Fruit fly (Drosophila melanogaster) whole organism, embryonic: ENCODE measurements around the gene CG11999.

Experiments
- B-H2 ChIP-seq: fragments of 200-800 bp; sonication (Bioruptor generic); optimal IDR thresholded peaks from 2 replicates; lab custom pipeline; 2018; ENCODE audit warnings: missing biosample characterization, mild to moderate bottlenecking, missing genetic modification characterization
- C15 ChIP-seq: fragments of 200-800 bp; sonication (Bioruptor generic); IDR thresholded peaks from 3 replicates; pipeline ENCODE4 v1.3.6; 2022; ENCODE audit warnings: missing biosample characterization, missing genetic modification characterization
- CG10147 ChIP-seq: fragments of 200-800 bp; sonication (Bioruptor generic); optimal IDR thresholded peaks from 2 replicates; lab custom pipeline; 2019; ENCODE audit warnings: missing biosample characterization, mild to moderate bottlenecking, missing genetic modification characterization, moderate library complexity
- CG11456 ChIP-seq: fragments of 200-800 bp; sonication (Bioruptor generic); IDR thresholded peaks from 3 replicates; pipeline ENCODE4 v1.3.6; 2022; ENCODE audit warnings: missing biosample characterization, missing genetic modification characterization
- CG13287 ChIP-seq: fragments of 200-800 bp; sonication (Bioruptor generic); IDR thresholded peaks from 2 replicates; pipeline ENCODE4 v1.3.6; 2022; ENCODE audit warnings: missing biosample characterization, missing genetic modification characterization; ENCODE audit not compliant: partially characterized antibody
- CG13624 ChIP-seq: fragments of 200-800 bp; sonication (Bioruptor generic); optimal IDR thresholded peaks from 2 replicates; lab custom pipeline; 2016; ENCODE audit warnings: missing biosample characterization, missing genetic modification characterization
- CG13775 ChIP-seq: fragments of 200-800 bp; sonication (Bioruptor generic); optimal IDR thresholded peaks from 3 replicates; lab custom pipeline; 2017; ENCODE audit warnings: missing biosample characterization, mild to moderate bottlenecking, missing genetic modification characterization
- CG15514 ChIP-seq: fragments of 200-800 bp; sonication (Bioruptor generic); optimal IDR thresholded peaks from 3 replicates; lab custom pipeline; 2017; ENCODE audit warnings: missing biosample characterization, missing genetic modification characterization, mild to moderate bottlenecking, moderate library complexity, missing genetic modification reagents
- CG1602 ChIP-seq: fragments of 200-800 bp; sonication (Bioruptor generic); optimal IDR thresholded peaks from 3 replicates; lab custom pipeline; 2016; ENCODE audit warnings: missing biosample characterization, missing genetic modification characterization
- CG1603 ChIP-seq: fragments of 200-800 bp; sonication (Bioruptor generic); optimal IDR thresholded peaks from 2 replicates; lab custom pipeline; 2019; ENCODE audit warnings: missing biosample characterization, mild to moderate bottlenecking, missing genetic modification characterization, moderate library complexity
- CG16779 ChIP-seq: fragments of 200-800 bp; sonication (Bioruptor generic); IDR thresholded peaks from 2 replicates; pipeline ENCODE4 v1.3.6; 2022; ENCODE audit warnings: missing biosample characterization, missing genetic modification characterization
- CG17385 ChIP-seq: fragments of 200-800 bp; sonication (Bioruptor generic); optimal IDR thresholded peaks from 3 replicates; lab custom pipeline; 2018; ENCODE audit warnings: missing biosample characterization, mild to moderate bottlenecking, missing genetic modification characterization
- CG33213 ChIP-seq: fragments of 200-800 bp; sonication (Bioruptor generic); optimal IDR thresholded peaks from 3 replicates; lab custom pipeline; 2016; ENCODE audit warnings: missing biosample characterization, missing genetic modification characterization
- CG34422 ChIP-seq: fragments of 200-800 bp; sonication (Bioruptor generic); IDR thresholded peaks from 3 replicates; pipeline ENCODE4 v1.3.6; 2022; ENCODE audit warnings: missing biosample characterization, missing genetic modification characterization
- CG5245 ChIP-seq: fragments of 200-800 bp; sonication (Bioruptor generic); optimal IDR thresholded peaks from 3 replicates; lab custom pipeline; 2016; ENCODE audit warnings: missing biosample characterization, missing genetic modification characterization
- CG6689 ChIP-seq: fragments of 200-800 bp; sonication (Bioruptor generic); IDR thresholded peaks from 2 replicates; pipeline ENCODE4 v1.3.6; 2022; ENCODE audit warnings: missing biosample characterization, missing genetic modification characterization
- CG7928 ChIP-seq: fragments of 200-800 bp; sonication (Bioruptor generic); optimal IDR thresholded peaks from 2 replicates; lab custom pipeline; 2017; ENCODE audit warnings: missing biosample characterization, mild to moderate bottlenecking, missing genetic modification characterization
- CrebB ChIP-seq: fragments of 200-800 bp; sonication (Bioruptor generic); optimal IDR thresholded peaks from 3 replicates; lab custom pipeline; 2018; ENCODE audit warnings: missing biosample characterization, mild to moderate bottlenecking, missing genetic modification characterization
- D19B ChIP-seq: fragments of 200-800 bp; sonication (Bioruptor generic); optimal IDR thresholded peaks from 2 replicates; lab custom pipeline; 2017; ENCODE audit warnings: missing biosample characterization, mild to moderate bottlenecking, missing genetic modification characterization
- Deaf1 ChIP-seq: fragments of 200-800 bp; optimal IDR thresholded peaks from 3 replicates; lab custom pipeline; 2019; ENCODE audit warnings: missing biosample characterization, mild to moderate bottlenecking, missing genetic modification characterization, moderate library complexity
- Doc2 ChIP-seq: fragments of 200-800 bp; sonication (Bioruptor generic); IDR thresholded peaks from 2 replicates; pipeline ENCODE4 v1.3.6; 2022; ENCODE audit warnings: missing biosample characterization, missing genetic modification characterization
- Ets65A ChIP-seq: fragments of 200-800 bp; sonication (Bioruptor generic); peaks from one replicate; lab custom pipeline; 2016; ENCODE audit warnings: missing biosample characterization, missing genetic modification characterization
- Ets97D ChIP-seq: fragments of 200-800 bp; sonication (Bioruptor generic); optimal IDR thresholded peaks from 3 replicates; lab custom pipeline; 2016; ENCODE audit warnings: missing biosample characterization, missing genetic modification characterization
- HHEX ChIP-seq: fragments of 200-800 bp; sonication (Bioruptor generic); optimal IDR thresholded peaks from 3 replicates; lab custom pipeline; 2017; ENCODE audit warnings: missing biosample characterization, mild to moderate bottlenecking, missing genetic modification characterization, missing genetic modification reagents
- Hand ChIP-seq: fragments of 200-800 bp; sonication (Bioruptor generic); optimal IDR thresholded peaks from 2 replicates; lab custom pipeline; 2017; ENCODE audit warnings: mild to moderate bottlenecking, missing biosample characterization, missing genetic modification reagents, missing genetic modification characterization
- Hmx ChIP-seq: fragments of 200-800 bp; sonication (Bioruptor generic); optimal IDR thresholded peaks from 2 replicates; lab custom pipeline; 2016; ENCODE audit warnings: missing biosample characterization, missing genetic modification characterization
- Myb ChIP-seq: fragments of 200-800 bp; sonication (Bioruptor generic); optimal IDR thresholded peaks from 2 replicates; lab custom pipeline; 2016; ENCODE audit warnings: missing biosample characterization, missing genetic modification characterization
- Optix ChIP-seq: fragments of 200-800 bp; sonication (Bioruptor generic); IDR thresholded peaks from 3 replicates; pipeline ENCODE4 v1.3.6; 2022; ENCODE audit warnings: missing biosample characterization, missing genetic modification characterization
- Pdp1 ChIP-seq, 2 experiments: fragments of 200-800 bp; sonication (Bioruptor generic); optimal IDR thresholded peaks; 3 replicates each; lab custom pipeline; 2016; ENCODE audit warnings: missing biosample characterization in 2 of 2, missing genetic modification characterization in 2 of 2, mild to moderate bottlenecking in 1 of 2, moderate library complexity in 1 of 2
- Ravus ChIP-seq: fragments of 200-800 bp; sonication (Bioruptor generic); IDR thresholded peaks from 2 replicates; pipeline ENCODE4 v1.3.6; 2022; ENCODE audit warnings: missing biosample characterization, missing genetic modification characterization
- Sry-δ ChIP-seq: fragments of 200-800 bp; sonication (Bioruptor generic); optimal IDR thresholded peaks from 2 replicates; lab custom pipeline; 2016; ENCODE audit warnings: missing biosample characterization, missing genetic modification characterization
- amos ChIP-seq: fragments of 200-800 bp; sonication (Bioruptor generic); IDR thresholded peaks from 2 replicates; pipeline ENCODE4 v1.3.6; 2022; ENCODE audit warnings: missing biosample characterization, missing genetic modification characterization; ENCODE audit not compliant: partially characterized antibody
- cad ChIP-seq: fragments of >200 bp; optimal IDR thresholded peaks from 2 replicates; lab custom pipeline; 2017; ENCODE audit warnings: missing biosample characterization, missing genetic modification characterization
- chinmo ChIP-seq: fragments of 200-800 bp; sonication (Bioruptor generic); IDR thresholded peaks from 4 replicates; pipeline ENCODE4 v1.3.6; 2022; ENCODE audit warnings: missing biosample characterization, missing genetic modification characterization; ENCODE audit not compliant: partially characterized antibody
- crp ChIP-seq, 2 experiments: fragments of 200-800 bp; sonication (Bioruptor generic); optimal IDR thresholded peaks; 2 replicates in 1 of 2; 3 replicates in 1 of 2; lab custom pipeline; 2017; ENCODE audit warnings: missing biosample characterization in 2 of 2, missing genetic modification characterization in 2 of 2, mild to moderate bottlenecking in 1 of 2, moderate library complexity in 1 of 2
- fd64A ChIP-seq: fragments of 200-800 bp; sonication (Bioruptor generic); optimal IDR thresholded peaks from 3 replicates; lab custom pipeline; 2018; ENCODE audit warnings: missing biosample characterization, mild to moderate bottlenecking, missing genetic modification characterization
- hbn ChIP-seq: fragments of 200-800 bp; sonication (Bioruptor generic); IDR thresholded peaks from 2 replicates; pipeline ENCODE4 v1.3.6; 2022; ENCODE audit warnings: missing biosample characterization, missing genetic modification characterization; ENCODE audit not compliant: partially characterized antibody
- ken ChIP-seq: fragments of 200-800 bp; sonication (Bioruptor generic); IDR thresholded peaks from 3 replicates; pipeline ENCODE4 v1.3.6; 2022; ENCODE audit warnings: missing biosample characterization, missing genetic modification characterization
- knrl ChIP-seq: fragments of 200-800 bp; sonication (Bioruptor generic); IDR thresholded peaks from 3 replicates; pipeline ENCODE4 v1.3.6; 2022; ENCODE audit warnings: missing biosample characterization, missing genetic modification characterization; ENCODE audit not compliant: partially characterized antibody
- lbe ChIP-seq: fragments of 200-800 bp; sonication (Bioruptor generic); optimal IDR thresholded peaks from 2 replicates; lab custom pipeline; 2016; ENCODE audit warnings: missing biosample characterization, mild to moderate bottlenecking, missing genetic modification characterization
- nau ChIP-seq: fragments of 200-800 bp; sonication (Bioruptor generic); optimal IDR thresholded peaks from 3 replicates; lab custom pipeline; 2017; ENCODE audit warnings: missing biosample characterization, mild to moderate bottlenecking, missing genetic modification characterization, missing genetic modification reagents
- org-1 ChIP-seq: fragments of 200-800 bp; sonication (Bioruptor generic); optimal IDR thresholded peaks from 2 replicates; lab custom pipeline; 2017; ENCODE audit warnings: missing biosample characterization, missing genetic modification characterization
- otp ChIP-seq: fragments of 200-800 bp; sonication (Bioruptor generic); IDR thresholded peaks from 3 replicates; pipeline ENCODE4, ENCODE4 v1.3.6; 2022; ENCODE audit warnings: missing biosample characterization, missing genetic modification characterization
- ranshi ChIP-seq: fragments of 200-800 bp; sonication (Bioruptor generic); IDR thresholded peaks from 2 replicates; pipeline ENCODE4 v1.3.6; 2022; ENCODE audit warnings: missing biosample characterization, missing genetic modification characterization
- rib ChIP-seq: fragments of 200-800 bp; sonication (Bioruptor generic); IDR thresholded peaks from 2 replicates; pipeline ENCODE4 v1.3.6; 2022; ENCODE audit warnings: missing biosample characterization, missing genetic modification characterization
- sr ChIP-seq: fragments of 200-800 bp; sonication (Bioruptor generic); IDR thresholded peaks from 3 replicates; pipeline ENCODE4 v1.3.6; 2022; ENCODE audit warnings: missing biosample characterization, missing genetic modification characterization
- trem ChIP-seq: fragments of 200-800 bp; optimal IDR thresholded peaks from 3 replicates; lab custom pipeline; 2019; ENCODE audit warnings: missing biosample characterization, mild to moderate bottlenecking, missing genetic modification characterization, moderate library complexity
- tup ChIP-seq: fragments of 200-800 bp; sonication (Bioruptor generic); optimal IDR thresholded peaks from 2 replicates; lab custom pipeline; 2016; ENCODE audit warnings: missing biosample characterization, mild to moderate bottlenecking, missing genetic modification characterization, moderate library complexity
- vvl ChIP-seq: fragments of 200-800 bp; sonication (Bioruptor generic); IDR thresholded peaks from 2 replicates; pipeline ENCODE4 v1.3.6; 2022; ENCODE audit warnings: missing biosample characterization, missing genetic modification characterization

CG11999 gene

dm6 chr3R:5393742-5394391 lies 39.3 kb upstream of the CG11999 start, which contains the start of gene CG1172 (continued):
- TF ChIP-seq CG13624 (GFP tag; lab: Kevin White, UChicago) (peak; percentile 27), Ets65A (GFP tag; lab: Kevin White, UChicago) (peak; percentile 77), B-H2 (GFP tag; lab: Kevin White, UChicago) (peak; percentile 29), CG1603 (tag; lab: Kevin White, UChicago) (peak; percentile 81), Myb (GFP tag; lab: Kevin White, UChicago) (peak; percentile 58), CG15514 (GFP tag; lab: Kevin White, UChicago) (peak; percentile 75), Ets97D (GFP tag; lab: Kevin White, UChicago) (peak; percentile 93), CrebB (tag; lab: Kevin White, UChicago) (peak; percentile 21), chinmo (GFP tag; lab: Robert Waterston, UW) (0 out of 4 replicates have a peak, but pooled peaks have one; percentile 48), vvl (peak; percentile 88), Sry-δ (GFP tag; lab: Kevin White, UChicago) (peak; percentile 70), lbe (peak; percentile 17), CG33213 (GFP tag; lab: Kevin White, UChicago) (peak; percentile 60), CG13287 (peak; percentile 88), hbn (GFP tag; lab: Robert Waterston, UW) (peak; percentile 79), Pdp1 (GFP tag; optimal IDR thresholded peaks at IDR 0.05; lab: Kevin White, UChicago) (peak in 1 of 2 experiments; percentile 42)
- TF ChIP-seq, all 482 proteins: peak for 100

dm6 chr3R:5392621-5393020 lies 38.1 kb upstream of the CG11999 start, which contains the start of gene kkv:
Gene kkv, minus strand, starts transcription at chr3R:5392866.
- TF ChIP-seq D19B (GFP tag; lab: Kevin White, UChicago) (no peak), ken (GFP tag; lab: Robert Waterston, UW) (no peak), nau (GFP tag; lab: Kevin White, UChicago) (no peak), Doc2 (no peak), Deaf1 (tag; lab: Kevin White, UChicago) (peak; percentile 52), rib (GFP tag; lab: Robert Waterston, UW) (peak; percentile 41; the same call in 1 of the 2 replicates), HHEX (GFP tag; lab: Kevin White, UChicago) (no peak), CG5245 (GFP tag; lab: Kevin White, UChicago) (no peak), knrl (GFP tag; lab: Robert Waterston, UW) (no peak), Hand (GFP tag; lab: Kevin White, UChicago) (no peak), CG6689 (no peak), Optix (GFP tag; lab: Robert Waterston, UW) (no peak), trem (tag; lab: Kevin White, UChicago) (no peak), CG7928 (GFP tag; lab: Kevin White, UChicago) (no peak), CG1602 (GFP tag; lab: Kevin White, UChicago) (no peak), org-1 (GFP tag; lab: Kevin White, UChicago) (no peak), C15 (GFP tag; lab: Robert Waterston, UW) (no peak), amos (0 out of 2 replicates have a peak, but pooled peaks have one; percentile 18), Hmx (GFP tag; lab: Kevin White, UChicago) (no peak), CG17385 (GFP tag; lab: Kevin White, UChicago) (no peak), cad (GFP tag; lab: Kevin White, UChicago) (no peak), otp (GFP tag; lab: Robert Waterston, UW) (0 out of 3 replicates have a peak, but pooled peaks have one; percentile 9), CG34422 (GFP tag; lab: Robert Waterston, UW) (0 out of 3 replicates have a peak, but pooled peaks have one; percentile 33), ranshi (GFP tag; lab: Robert Waterston, UW) (no peak), CG16779 (no peak), CG11456 (no peak), sr (no peak), CG10147 (GFP tag; lab: Kevin White, UChicago) (no peak), tup (GFP tag; lab: Kevin White, UChicago) (no peak), CG13775 (GFP tag; lab: Kevin White, UChicago) (no peak), crp (GFP tag; optimal IDR thresholded peaks at IDR 0.05; lab: Kevin White, UChicago) (no peak), Ravus (no peak), fd64A (GFP tag; lab: Kevin White, UChicago) (no peak)
